Fruit fly (Drosophila melanogaster): ENCODE results near the gene Cds.

Gene Cds

dm6 chr3L:8081822-8082221, 45.7 kb upstream of the Cds start (continued):
- peak; percentile 17 for TF ChIP-seq CG2116 (GFP tag; optimal IDR thresholded peaks at IDR 0.05)
- TF ChIP-seq CG7745 (tag; optimal IDR thresholded peaks at IDR 0.05) = no peak
- no peak for TF ChIP-seq CG12236 (GFP tag; optimal IDR thresholded peaks at IDR 0.05)
- no peak for TF ChIP-seq danr (GFP tag; IDR thresholded peaks at IDR 0.05)
- peak; percentile 62 for TF ChIP-seq CG12769 (tag; optimal IDR thresholded peaks at IDR 0.05)
- TF ChIP-seq Dad (GFP tag; optimal IDR thresholded peaks at IDR 0.05) = peak; percentile 50
- TF ChIP-seq Vsx1 (GFP tag; optimal IDR thresholded peaks at IDR 0.05) = peak; percentile 6
- TF ChIP-seq her (GFP tag; optimal IDR thresholded peaks at IDR 0.05) = peak; percentile 69
- no peak for TF ChIP-seq CG11085 (GFP tag; IDR thresholded peaks at IDR 0.05)
- TF ChIP-seq NC2β (GFP tag; optimal IDR thresholded peaks at IDR 0.05) = no peak
- no peak for TF ChIP-seq CG10565 (GFP tag; optimal IDR thresholded peaks at IDR 0.05)
- no peak for TF ChIP-seq tna (GFP tag; IDR thresholded peaks at IDR 0.05; ENCODE audit: partially characterized antibody)
- TF ChIP-seq Bdp1 (GFP tag; optimal IDR thresholded peaks at IDR 0.05) = no peak
- TF ChIP-seq vfl (GFP tag; optimal IDR thresholded peaks at IDR 0.05) = no peak
- peak; percentile 55; the same call in 1 of the 2 replicates for TF ChIP-seq Atf6 (GFP tag; IDR thresholded peaks at IDR 0.05)
- TF ChIP-seq ftz-f1 (GFP tag; optimal IDR thresholded peaks at IDR 0.05) = no peak
- no peak for TF ChIP-seq pb (GFP tag; optimal IDR thresholded peaks at IDR 0.05)
- TF ChIP-seq CG17186 (GFP tag; optimal IDR thresholded peaks at IDR 0.05) = no peak
- TF ChIP-seq CG6683 (GFP tag; optimal IDR thresholded peaks at IDR 0.05) = no peak
- peak; percentile 29 for TF ChIP-seq CG10209 (GFP tag; optimal IDR thresholded peaks at IDR 0.05)
- no peak for TF ChIP-seq emc (GFP tag; optimal IDR thresholded peaks at IDR 0.05)
- TF ChIP-seq D (optimal IDR thresholded peaks at IDR 0.05) = no peak
- no peak for TF ChIP-seq D (GFP tag; optimal IDR thresholded peaks at IDR 0.05)
- no peak; the same call in 1 of the 2 replicates for TF ChIP-seq chm (GFP tag; IDR thresholded peaks at IDR 0.05)
- peak; percentile 53 for TF ChIP-seq pfk (GFP tag; optimal IDR thresholded peaks at IDR 0.05)
- TF ChIP-seq CG2875 (GFP tag; optimal IDR thresholded peaks at IDR 0.05) = peak; percentile 21
- no peak for TF ChIP-seq CG4282 (GFP tag; optimal IDR thresholded peaks at IDR 0.05)
- peak; percentile 26 for TF ChIP-seq Hsf (GFP tag; optimal IDR thresholded peaks at IDR 0.05)
- no peak for TF ChIP-seq CG15696 (tag; optimal IDR thresholded peaks at IDR 0.05)
- TF ChIP-seq CG10654 (GFP tag; optimal IDR thresholded peaks at IDR 0.05) = no peak
- peak; percentile 64 for TF ChIP-seq CG31365 (tag; optimal IDR thresholded peaks at IDR 0.05)
- TF ChIP-seq crp (GFP tag; optimal IDR thresholded peaks at IDR 0.05) = no peak
- no peak for TF ChIP-seq ase (GFP tag; IDR thresholded peaks at IDR 0.05)
- TF ChIP-seq CG9876 (GFP tag; optimal IDR thresholded peaks at IDR 0.05) = no peak
- TF ChIP-seq Dref (GFP tag; IDR thresholded peaks at IDR 0.05) = no peak
- TF ChIP-seq Awh (GFP tag; IDR thresholded peaks at IDR 0.05) = no peak
- no peak for TF ChIP-seq HLH54F (GFP tag; optimal IDR thresholded peaks at IDR 0.05)
- TF ChIP-seq Aef1 (GFP tag; IDR thresholded peaks at IDR 0.05) = no peak
- TF ChIP-seq D19A (tag; optimal IDR thresholded peaks at IDR 0.05) = peak; percentile 34
- no peak for TF ChIP-seq CG11398 (GFP tag; optimal IDR thresholded peaks at IDR 0.05)
- TF ChIP-seq dimm (GFP tag; IDR thresholded peaks at IDR 0.05) = no peak
- peak in 1 of 2 experiments; percentile 20 for TF ChIP-seq bsh (GFP tag; optimal IDR thresholded peaks at IDR 0.05)
- no peak for TF ChIP-seq CG4404 (GFP tag; IDR thresholded peaks at IDR 0.05)
- TF ChIP-seq ap (GFP tag; IDR thresholded peaks at IDR 0.05) = no peak
- no peak for TF ChIP-seq CG15479 (GFP tag; optimal IDR thresholded peaks at IDR 0.05)
- TF ChIP-seq CG17912 (GFP tag; optimal IDR thresholded peaks at IDR 0.05) = peak; percentile 21
- no peak for TF ChIP-seq Ptx1 (GFP tag; IDR thresholded peaks at IDR 0.05)
- TF ChIP-seq fd64A (GFP tag; optimal IDR thresholded peaks at IDR 0.05) = peak; percentile 2
- TF ChIP-seq al (GFP tag; IDR thresholded peaks at IDR 0.05) = no peak
- peak in 1 of 3 experiments; percentile 62 for TF ChIP-seq Stat92E (GFP tag; optimal IDR thresholded peaks at IDR 0.05)
- TF ChIP-seq CG8281 (tag; optimal IDR thresholded peaks at IDR 0.05) = peak; percentile 28
- no peak for TF ChIP-seq CG17328 (GFP tag; IDR thresholded peaks at IDR 0.05)
